Fruit fly (Drosophila melanogaster): ENCODE results near the gene CG7872.

The CG7872 gene

DNA sequence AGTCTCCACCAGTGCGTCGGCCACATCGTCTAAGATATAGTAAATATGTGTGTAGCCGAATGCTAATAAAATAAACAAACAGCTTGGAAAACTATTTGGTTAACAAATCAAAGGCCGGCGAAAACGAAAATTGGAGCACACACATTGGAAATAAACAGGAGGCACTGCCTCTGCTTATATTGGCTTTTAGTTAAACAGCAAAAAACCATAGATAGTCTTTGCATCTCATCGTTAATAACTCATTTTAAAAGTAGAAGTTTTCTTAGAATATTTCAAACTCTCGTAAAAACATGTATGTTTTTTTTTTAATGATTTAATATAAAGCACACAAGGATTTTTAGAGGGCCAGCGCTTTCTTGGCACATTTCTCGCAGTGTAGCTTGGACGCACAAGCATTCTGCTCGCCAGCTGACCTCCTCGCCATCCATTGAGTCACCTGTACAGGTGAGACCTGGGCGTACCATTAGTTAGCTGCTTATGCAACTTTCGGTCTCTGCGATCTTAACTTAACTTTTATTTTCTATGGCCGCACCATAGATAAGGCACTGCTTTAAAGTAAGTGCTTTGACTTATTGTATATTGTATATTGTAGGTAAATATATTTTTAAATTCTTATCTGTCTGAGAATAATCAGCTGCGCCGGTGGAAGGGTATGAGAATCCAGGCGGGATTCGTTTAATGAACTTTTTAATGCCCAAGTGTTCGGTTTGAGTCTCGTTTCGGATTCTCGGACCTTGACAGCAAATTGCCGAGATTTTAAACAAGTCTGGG lies 13.9 kb downstream of the CG7872 start (continued):
- TF ChIP-seq CG2129 (GFP tag; IDR thresholded peaks at IDR 0.05; ENCODE audit: partially characterized antibody) (no peak), Myb (GFP tag; optimal IDR thresholded peaks at IDR 0.05) (peak; percentile 4), Dll (GFP tag; IDR thresholded peaks at IDR 0.05; ENCODE audit: partially characterized antibody) (no peak), zen (tag; optimal IDR thresholded peaks at IDR 0.05) (no peak), CG9817 (tag; optimal IDR thresholded peaks at IDR 0.05) (peak; percentile 37), CG32767 (GFP tag; IDR thresholded peaks at IDR 0.05) (peak; percentile 27; the same call in 1 of the 2 replicates), Lpt (GFP tag; optimal IDR thresholded peaks at IDR 0.05) (no peak), Rx (GFP tag; IDR thresholded peaks at IDR 0.05) (no peak), CG11456 (GFP tag; IDR thresholded peaks at IDR 0.05) (peak; percentile 49; the same call in 1 of the 3 replicates), CG13296 (GFP tag; optimal IDR thresholded peaks at IDR 0.05) (peak; percentile 11), Oli (tag; optimal IDR thresholded peaks at IDR 0.05) (peak; percentile 41), CG14441 (GFP tag; IDR thresholded peaks at IDR 0.05) (peak; percentile 27; the same call in 1 of the 2 replicates), CG12071 (GFP tag; optimal IDR thresholded peaks at IDR 0.05) (peak; percentile 9), CG17359 (tag; optimal IDR thresholded peaks at IDR 0.05) (peak; percentile 58), CTCF (GFP tag; optimal IDR thresholded peaks at IDR 0.05) (no peak), hkb (optimal IDR thresholded peaks at IDR 0.05) (no peak), hkb (GFP tag; IDR thresholded peaks at IDR 0.05) (peak; percentile 60; the same call in 1 of the 2 replicates), Ada2b (GFP tag; IDR thresholded peaks at IDR 0.05) (peak; percentile 29; the same call in 1 of the 2 replicates), CG10959 (GFP tag; IDR thresholded peaks at IDR 0.05) (no peak), CG18764 (GFP tag; optimal IDR thresholded peaks at IDR 0.05) (no peak), Blimp-1 (GFP tag; optimal IDR thresholded peaks at IDR 0.05) (peak; percentile 38), ewg (GFP tag; optimal IDR thresholded peaks at IDR 0.05) (peak; percentile 20), NFAT (GFP tag; IDR thresholded peaks at IDR 0.05) (no peak), sisA (GFP tag; IDR thresholded peaks at IDR 0.05) (0 out of 2 replicates have a peak, but pooled peaks have one; percentile 24), gcm (GFP tag; optimal IDR thresholded peaks at IDR 0.05) (peak; percentile 3), toy (GFP tag; IDR thresholded peaks at IDR 0.05) (no peak), Pdp1 (GFP tag; optimal IDR thresholded peaks at IDR 0.05) (peak; percentile 42 to 78), CG2678 (tag; optimal IDR thresholded peaks at IDR 0.05) (peak; percentile 61), lola (GFP tag; optimal IDR thresholded peaks at IDR 0.05) (peak in 1 of 3 experiments; percentile 7), CG6689 (GFP tag; IDR thresholded peaks at IDR 0.05) (peak; percentile 52; the same call in 1 of the 2 replicates), CG15269 (tag; optimal IDR thresholded peaks at IDR 0.05) (peak; percentile 54), CG9727 (GFP tag; optimal IDR thresholded peaks at IDR 0.05) (peak; percentile 54), nmo (GFP tag; optimal IDR thresholded peaks at IDR 0.05) (peak; percentile 44), CG18599 (GFP tag; optimal IDR thresholded peaks at IDR 0.05) (peak; percentile 60)

DNA sequence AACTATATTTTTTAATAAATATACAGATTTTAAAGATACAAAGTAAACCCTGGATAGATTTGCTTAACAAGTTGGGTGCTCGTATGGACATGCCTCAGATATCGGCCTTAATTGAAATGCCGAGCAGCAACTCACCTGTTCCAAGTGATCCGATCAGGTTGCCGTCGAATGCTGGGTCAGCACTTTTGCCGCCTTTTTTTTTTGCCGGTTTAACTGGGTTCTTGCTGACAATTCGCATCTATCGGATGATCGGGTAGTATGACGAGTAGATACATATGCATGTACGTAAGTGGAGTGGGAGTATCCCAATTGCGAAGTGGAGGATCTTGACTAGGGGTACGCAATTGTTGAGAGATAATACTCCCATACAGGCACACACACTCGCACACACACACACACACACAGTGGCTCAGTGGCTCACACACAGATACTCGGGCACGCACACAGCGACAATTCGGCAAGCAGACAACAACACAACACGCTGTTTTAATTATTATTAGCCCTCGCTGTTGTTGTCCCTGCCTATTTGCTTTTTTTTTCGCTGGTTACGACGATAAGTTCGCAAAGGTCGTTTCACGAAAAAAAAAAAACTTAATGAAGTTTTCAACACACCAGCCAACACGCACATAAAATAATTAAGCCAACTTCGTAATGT lies 14.9 kb downstream of the CG7872 start:
- TF ChIP-seq Sox102F (GFP tag; optimal IDR thresholded peaks at IDR 0.05), result no peak
- TF ChIP-seq Pdp1 (GFP tag; optimal IDR thresholded peaks at IDR 0.05), result peak in 1 of 2 experiments; percentile 45
- TF ChIP-seq CG18262 (tag; optimal IDR thresholded peaks at IDR 0.05), result no peak
- peak; percentile 18 for TF ChIP-seq exex (tag; optimal IDR thresholded peaks at IDR 0.05)
- TF ChIP-seq CG4360 (GFP tag; IDR thresholded peaks at IDR 0.05), result peak; percentile 62
- peak; percentile 37 for TF ChIP-seq Vsx1 (GFP tag; optimal IDR thresholded peaks at IDR 0.05)
- TF ChIP-seq CG7786 (GFP tag; optimal IDR thresholded peaks at IDR 0.05), result no peak
- peak; percentile 82 for TF ChIP-seq cg (GFP tag; optimal IDR thresholded peaks at IDR 0.05)
- no peak for TF ChIP-seq tin (GFP tag; optimal IDR thresholded peaks at IDR 0.05)
- peak; percentile 45; the same call in 1 of the 3 replicates for TF ChIP-seq Aef1 (GFP tag; IDR thresholded peaks at IDR 0.05)

Data from whole organism, embryonic.